Worm (Caenorhabditis elegans): ENCODE measurements around the gene nhr-94.

- TF ChIP-seq skn-1 (tag; optimal IDR thresholded peaks at IDR 0.05) (no peak), snpc-4 (tag; optimal IDR thresholded peaks at IDR 0.05) (no peak), hmg-11 (tag; optimal IDR thresholded peaks at IDR 0.05) (no peak), ceh-82 (tag; optimal IDR thresholded peaks at IDR 0.05) (no peak), unc-62 (GFP tag; optimal IDR thresholded peaks at IDR 0.05) (no peak), pha-4 (tag; optimal IDR thresholded peaks at IDR 0.05) (no peak), nhr-28 (tag; optimal IDR thresholded peaks at IDR 0.05) (no peak)
Observed at ce11 chrV:7693394-7693793, 7.3 kb upstream of the nhr-94 start, which contains the start of gene C12D5.10.
